Fruit fly (Drosophila melanogaster): ENCODE data around the gene TwdlG.

TwdlG gene

dm6 chr3R:4281119-4281861 is 30.1 kb upstream of the TwdlG start (continued):
- TF ChIP-seq pfk (GFP tag; optimal IDR thresholded peaks at IDR 0.05) (peak; percentile 34), lab (GFP tag; optimal IDR thresholded peaks at IDR 0.05) (peak; percentile 41), CG34376 (GFP tag; optimal IDR thresholded peaks at IDR 0.05) (peak; percentile 4), CG2199 (GFP tag; IDR thresholded peaks at IDR 0.05) (0 out of 3 replicates have a peak, but pooled peaks have one; percentile 45), CG8290 (GFP tag; optimal IDR thresholded peaks at IDR 0.05) (no peak), CG8290 (tag; optimal IDR thresholded peaks at IDR 0.05) (peak in 1 of 2 experiments; percentile 38), Trl (optimal IDR thresholded peaks at IDR 0.05) (peak; percentile 39 to 69), Trl (GFP tag; optimal IDR thresholded peaks at IDR 0.05) (no peak), CG17361 (GFP tag; IDR thresholded peaks at IDR 0.05) (no peak), CG9215 (GFP tag; IDR thresholded peaks at IDR 0.05) (0 out of 2 replicates have a peak, but pooled peaks have one; percentile 4), fd64A (GFP tag; optimal IDR thresholded peaks at IDR 0.05) (no peak), bsh (GFP tag; optimal IDR thresholded peaks at IDR 0.05) (no peak), bbx (GFP tag; IDR thresholded peaks at IDR 0.05; ENCODE audit: partially characterized antibody) (peak; percentile 16; the same call in 1 of the 2 replicates), Abd-B (GFP tag; optimal IDR thresholded peaks at IDR 0.05) (no peak), sr (GFP tag; IDR thresholded peaks at IDR 0.05) (no peak), tna (GFP tag; IDR thresholded peaks at IDR 0.05; ENCODE audit: partially characterized antibody) (peak; percentile 8; the same call in 1 of the 2 replicates), CG6689 (GFP tag; IDR thresholded peaks at IDR 0.05) (0 out of 2 replicates have a peak, but pooled peaks have one; percentile 8), so (GFP tag; IDR thresholded peaks at IDR 0.05) (0 out of 3 replicates have a peak, but pooled peaks have one; percentile 21), CG11456 (GFP tag; IDR thresholded peaks at IDR 0.05) (0 out of 3 replicates have a peak, but pooled peaks have one; percentile 49), CoRest (tag; optimal IDR thresholded peaks at IDR 0.05) (no peak), chinmo (GFP tag; IDR thresholded peaks at IDR 0.05; ENCODE audit: partially characterized antibody) (0 out of 4 replicates have a peak, but pooled peaks have one; percentile 47), CG8478 (optimal IDR thresholded peaks at IDR 0.05) (no peak), crol (GFP tag; IDR thresholded peaks at IDR 0.05) (peak; percentile 12; the same call in 1 of the 2 replicates), CG10543 (GFP tag; optimal IDR thresholded peaks at IDR 0.05) (peak; percentile 9), Fer1 (GFP tag; optimal IDR thresholded peaks at IDR 0.05) (peak; percentile 10), klu (GFP tag; IDR thresholded peaks at IDR 0.05) (no peak), CG13894 (tag; optimal IDR thresholded peaks at IDR 0.05) (peak; percentile 58), Optix (GFP tag; IDR thresholded peaks at IDR 0.05) (no peak; the same call in 2 of the 3 replicates), onecut (GFP tag; IDR thresholded peaks at IDR 0.05) (peak; percentile 93), ERR (GFP tag; optimal IDR thresholded peaks at IDR 0.05) (peak; percentile 25), Deaf1 (tag; optimal IDR thresholded peaks at IDR 0.05) (peak; percentile 96), ewg (GFP tag; optimal IDR thresholded peaks at IDR 0.05) (peak; percentile 46), CG6175 (GFP tag; IDR thresholded peaks at IDR 0.05) (0 out of 3 replicates have a peak, but pooled peaks have one; percentile 32), abd-A (tag; optimal IDR thresholded peaks at IDR 0.05) (peak; percentile 53), CG31388 (GFP tag; optimal IDR thresholded peaks at IDR 0.05) (no peak), Myb (GFP tag; optimal IDR thresholded peaks at IDR 0.05) (no peak)

- TF ChIP-seq ci (GFP tag; IDR thresholded peaks at IDR 0.05) = peak; percentile 51; the same call in 1 of the 3 replicates
- TF ChIP-seq pzg (GFP tag; optimal IDR thresholded peaks at IDR 0.05) = peak; percentile 8
- TF ChIP-seq CG6765 (GFP tag; optimal IDR thresholded peaks at IDR 0.05) = no peak
- no peak for TF ChIP-seq CG14050 (GFP tag; IDR thresholded peaks at IDR 0.05)
- no peak for TF ChIP-seq CG12942 (GFP tag; optimal IDR thresholded peaks at IDR 0.05)
- no peak for TF ChIP-seq mld (GFP tag; IDR thresholded peaks at IDR 0.05; ENCODE audit: partially characterized antibody)
- TF ChIP-seq CG32532 (GFP tag; IDR thresholded peaks at IDR 0.05) = 0 out of 2 replicates have a peak, but pooled peaks have one; percentile 16
- TF ChIP-seq zfh2 (GFP tag; optimal IDR thresholded peaks at IDR 0.05) = no peak
- TF ChIP-seq Trl (optimal IDR thresholded peaks at IDR 0.05) = peak in 1 of 2 experiments; percentile 21
- TF ChIP-seq Trl (GFP tag; optimal IDR thresholded peaks at IDR 0.05) = no peak
- TF ChIP-seq Med (GFP tag) = peak; percentile 78
- TF ChIP-seq CG10543 (GFP tag; optimal IDR thresholded peaks at IDR 0.05) = peak; percentile 36
- TF ChIP-seq tna (GFP tag; IDR thresholded peaks at IDR 0.05; ENCODE audit: partially characterized antibody) = no peak
- TF ChIP-seq ase (GFP tag; IDR thresholded peaks at IDR 0.05) = no peak
- TF ChIP-seq Adf1 (GFP tag; IDR thresholded peaks at IDR 0.05) = peak; percentile 27; the same call in 1 of the 2 replicates
- no peak for TF ChIP-seq CG4404 (GFP tag; IDR thresholded peaks at IDR 0.05)
- peak; percentile 36 for TF ChIP-seq CG13894 (tag; optimal IDR thresholded peaks at IDR 0.05)
- TF ChIP-seq Deaf1 (tag; optimal IDR thresholded peaks at IDR 0.05) = peak; percentile 83
- peak; percentile 46 for TF ChIP-seq abd-A (tag; optimal IDR thresholded peaks at IDR 0.05)
- no peak for TF ChIP-seq row (GFP tag; IDR thresholded peaks at IDR 0.05)
- TF ChIP-seq Atf3 (GFP tag; optimal IDR thresholded peaks at IDR 0.05) = no peak
Observed at dm6 chr3R:4280062-4280461, 28.9 kb upstream of the TwdlG start, which contains the start of gene cpx. Gene cpx (plus strand): TSS chr3R:4280221.

Data from whole organism, embryonic.